Fruit fly (Drosophila melanogaster) whole organism, wandering third instar larva: ENCODE results near the gene BTBD9.

Experiments used
- Abd-B ChIP-seq: fragments of >200 bp; optimal IDR thresholded peaks from 2 replicates; lab custom pipeline; 2017; ENCODE audit warnings: missing biosample characterization, missing genetic modification characterization
- CG32264 ChIP-seq: fragments of 200-800 bp; sonication (Bioruptor generic); optimal IDR thresholded peaks from 2 replicates; lab custom pipeline; 2016; ENCODE audit warnings: missing biosample characterization, missing genetic modification characterization
- CG9705 ChIP-seq: fragments of 200-800 bp; sonication (Bioruptor generic); optimal IDR thresholded peaks from 2 replicates; lab custom pipeline; 2018; ENCODE audit warnings: missing biosample characterization, mild to moderate bottlenecking, missing genetic modification characterization
- CrebA ChIP-seq: fragments of 200-800 bp; sonication (Bioruptor generic); optimal IDR thresholded peaks from 2 replicates; lab custom pipeline; 2016; ENCODE audit warnings: missing biosample characterization, mild to moderate bottlenecking, missing genetic modification characterization, borderline replicate concordance
- Dfd ChIP-seq: fragments of >200 bp; optimal IDR thresholded peaks from 2 replicates; lab custom pipeline; 2017; ENCODE audit warnings: missing biosample characterization, missing genetic modification characterization
- Dif ChIP-seq: fragments of 200-275, 200-300 bp; sonication (Bioruptor generic); optimal IDR thresholded peaks from 2 replicates; lab custom pipeline; 2018; ENCODE audit warnings: missing biosample characterization, missing genetic modification characterization; ENCODE audit not compliant: partially characterized antibody
- HLH106 ChIP-seq: fragments of 200-800 bp; optimal IDR thresholded peaks from 3 replicates; lab custom pipeline; 2019; ENCODE audit warnings: missing biosample characterization, mild to moderate bottlenecking, missing genetic modification characterization, moderate library complexity
- Hnf4 ChIP-seq: fragments of 200-800 bp; sonication (Bioruptor generic); optimal IDR thresholded peaks from 2 replicates; lab custom pipeline; 2016; ENCODE audit warnings: missing biosample characterization, mild to moderate bottlenecking, missing genetic modification characterization
- Hr78 ChIP-seq: fragments of >200 bp; optimal IDR thresholded peaks from 2 replicates; lab custom pipeline; 2017; ENCODE audit warnings: missing biosample characterization, missing genetic modification characterization
- Hr83 ChIP-seq: fragments of 200-300 bp; sonication (Bioruptor generic); optimal IDR thresholded peaks from 2 replicates; lab custom pipeline; 2016; ENCODE audit warnings: missing biosample characterization, mild to moderate bottlenecking, missing genetic modification characterization, moderate library complexity; ENCODE audit not compliant: poor library complexity, severe bottlenecking
- Jra ChIP-seq: sonication (Bioruptor generic); optimal IDR thresholded peaks from 2 replicates; lab custom pipeline; 2016; ENCODE audit warnings: missing biosample characterization, missing genetic modification characterization
- Mio ChIP-seq: sonication (Bioruptor generic); optimal IDR thresholded peaks from 2 replicates; lab custom pipeline; 2016; ENCODE audit warnings: missing biosample characterization, missing genetic modification characterization
- Myc ChIP-seq: fragments of >200 bp; optimal IDR thresholded peaks from 2 replicates; lab custom pipeline; 2017
- N ChIP-seq: fragments of >200 bp; optimal IDR thresholded peaks from 2 replicates; lab custom pipeline; 2018; ENCODE audit warnings: missing biosample characterization, missing external identifiers, missing genetic modification characterization
- OdsH ChIP-seq: fragments of 200-800 bp; sonication (Bioruptor generic); optimal IDR thresholded peaks from 2 replicates; lab custom pipeline; 2016; ENCODE audit warnings: missing biosample characterization, mild to moderate bottlenecking, missing genetic modification characterization
- Rel ChIP-seq, 2 experiments: fragments of 200-800 bp; sonication (Bioruptor generic) in 1 of 2; optimal IDR thresholded peaks; 2 replicates in 1 of 2; 3 replicates in 1 of 2; lab custom pipeline; 2016 to 2019; ENCODE audit warnings: mild to moderate bottlenecking in 2 of 2, missing biosample characterization in 2 of 2, missing genetic modification characterization in 2 of 2, moderate library complexity in 1 of 2
- Sp1 ChIP-seq: fragments of 200-800 bp; sonication (Bioruptor generic); optimal IDR thresholded peaks from 3 replicates; lab custom pipeline; 2019; ENCODE audit warnings: missing biosample characterization, mild to moderate bottlenecking, missing genetic modification characterization, moderate library complexity
- Vsx2 ChIP-seq: fragments of 200-300, 225-300 bp; sonication (Bioruptor generic); optimal IDR thresholded peaks from 2 replicates; lab custom pipeline; 2018; ENCODE audit warnings: missing biosample characterization, missing genetic modification characterization; ENCODE audit not compliant: partially characterized antibody
- br ChIP-seq: fragments of 200-800 bp; sonication (Bioruptor generic); optimal IDR thresholded peaks from 2 replicates; lab custom pipeline; 2016; ENCODE audit warnings: missing biosample characterization, missing genetic modification characterization
- dl ChIP-seq, 2 experiments: fragments of 175-275, 200-275 bp in 1 of 2; fragments of 200-275 bp in 1 of 2; sonication (Bioruptor generic); optimal IDR thresholded peaks; lab custom pipeline; 2018; ENCODE audit warnings: mild to moderate bottlenecking in 2 of 2, missing biosample characterization in 2 of 2, missing genetic modification characterization in 2 of 2, moderate library complexity in 2 of 2; ENCODE audit not compliant: partially characterized antibody in 2 of 2, insufficient read depth in 1 of 2
- dmrt93B ChIP-seq: fragments of 200-800 bp; sonication (Bioruptor generic); optimal IDR thresholded peaks from 2 replicates; lab custom pipeline; 2018; ENCODE audit warnings: missing biosample characterization, mild to moderate bottlenecking, missing genetic modification characterization
- dsf ChIP-seq: sonication (Bioruptor generic); optimal IDR thresholded peaks from 2 replicates; lab custom pipeline; 2016; ENCODE audit warnings: missing biosample characterization, missing genetic modification characterization, borderline replicate concordance
- ey ChIP-seq: fragments of 200-800 bp; sonication (Bioruptor generic); optimal IDR thresholded peaks from 2 replicates; lab custom pipeline; 2016; ENCODE audit warnings: missing biosample characterization, missing genetic modification characterization
- fru ChIP-seq: fragments of 200-800 bp; sonication (Bioruptor generic); optimal IDR thresholded peaks from 3 replicates; lab custom pipeline; 2016; ENCODE audit warnings: missing biosample characterization, mild to moderate bottlenecking, missing genetic modification characterization
- jim ChIP-seq: fragments of 175-275, 200-325 bp; sonication (Bioruptor generic); optimal IDR thresholded peaks from 2 replicates; lab custom pipeline; 2016; ENCODE audit warnings: missing biosample characterization, mild to moderate bottlenecking, missing genetic modification characterization
- lola ChIP-seq: fragments of >200 bp; optimal IDR thresholded peaks from 2 replicates; lab custom pipeline; 2017; ENCODE audit warnings: missing biosample characterization, missing genetic modification characterization
- pan ChIP-seq: fragments of >200 bp; optimal IDR thresholded peaks from 2 replicates; lab custom pipeline; 2017
- psq ChIP-seq: fragments of 200-800 bp; sonication (Bioruptor generic); optimal IDR thresholded peaks from 3 replicates; lab custom pipeline; 2017; ENCODE audit warnings: missing biosample characterization, mild to moderate bottlenecking, missing genetic modification characterization, moderate library complexity
- rgr ChIP-seq: fragments of 200-800 bp; sonication (Bioruptor generic); optimal IDR thresholded peaks from 3 replicates; lab custom pipeline; 2016; ENCODE audit warnings: missing biosample characterization, mild to moderate bottlenecking, missing genetic modification characterization
- sage ChIP-seq: fragments of 200-800 bp; sonication (Bioruptor generic); optimal IDR thresholded peaks from 2 replicates; lab custom pipeline; 2016; ENCODE audit warnings: missing biosample characterization, mild to moderate bottlenecking, missing genetic modification characterization
- sv ChIP-seq: fragments of 200-800 bp; sonication (Bioruptor generic); optimal IDR thresholded peaks from 3 replicates; lab custom pipeline; 2016; ENCODE audit warnings: missing biosample characterization, missing genetic modification characterization
- tai ChIP-seq: sonication (Bioruptor generic); optimal IDR thresholded peaks from 2 replicates; lab custom pipeline; 2016; ENCODE audit warnings: missing biosample characterization, missing genetic modification characterization
- usp ChIP-seq: fragments of >200 bp; optimal IDR thresholded peaks from 2 replicates; lab custom pipeline; 2017; ENCODE audit warnings: missing biosample characterization, missing genetic modification characterization
- woc ChIP-seq: sonication (Bioruptor generic); optimal IDR thresholded peaks from 2 replicates; lab custom pipeline; 2016; ENCODE audit warnings: missing biosample characterization, mild to moderate bottlenecking, missing genetic modification characterization

Gene BTBD9

dm6 chrX:10806718-10807412, 38.5 kb downstream of the BTBD9 start:
- TF ChIP-seq Hnf4 (GFP tag; lab: Kevin White, UChicago) (peak; percentile 16), CrebA (peak; percentile 15), Jra (GFP tag; lab: Kevin White, UChicago) (no peak), sage (GFP tag; lab: Kevin White, UChicago) (no peak), jim (GFP tag; lab: Kevin White, UChicago) (no peak), Rel (GFP tag; optimal IDR thresholded peaks at IDR 0.05; lab: Kevin White, UChicago) (peak; percentile 38), Rel (tag; optimal IDR thresholded peaks at IDR 0.05; lab: Kevin White, UChicago) (peak; percentile 36), Dif (peak; percentile 73), psq (GFP tag; lab: Kevin White, UChicago) (peak; percentile 45), Vsx2 (GFP tag; lab: Kevin White, UChicago) (peak; percentile 84), dl (GFP tag; optimal IDR thresholded peaks at IDR 0.05; lab: Kevin White, UChicago; ENCODE audit: insufficient read depth in 1 of 2, partially characterized antibody in 2 of 2) (peak; percentile 17 to 35), HLH106 (peak; percentile 9)
- TF ChIP-seq, all 38 proteins: peak for 8

dm6 chrX:10808684-10809083, 40.3 kb downstream of the BTBD9 start:
- TF ChIP-seq psq (GFP tag; lab: Kevin White, UChicago) (peak; percentile 54), OdsH (GFP tag; lab: Kevin White, UChicago) (no peak), pan (lab: Kevin White, UChicago) (no peak)

- TF ChIP-seq dl (GFP tag; optimal IDR thresholded peaks at IDR 0.05; lab: Kevin White, UChicago; ENCODE audit: insufficient read depth in 1 of 2, partially characterized antibody in 2 of 2) = peak in 1 of 2 experiments; percentile 2
- no peak for TF ChIP-seq lola (GFP tag; lab: Kevin White, UChicago)
- peak; percentile 35 for TF ChIP-seq Dif
- TF ChIP-seq OdsH (GFP tag; lab: Kevin White, UChicago) = no peak
- no peak for TF ChIP-seq Vsx2 (GFP tag; lab: Kevin White, UChicago)
- TF ChIP-seq CG9705 = no peak
Measured at dm6 chrX:10814113-10814512, 45.8 kb downstream of the BTBD9 start.

- TF ChIP-seq woc (GFP tag; lab: Kevin White, UChicago) (no peak), Dfd (GFP tag; lab: Kevin White, UChicago) (peak; percentile 3)
Measured at dm6 chrX:10814832-10815372, 46.6 kb downstream of the BTBD9 start.

dm6 chrX:10815511-10816080, 47.3 kb downstream of the BTBD9 start:
- TF ChIP-seq Hnf4 (GFP tag; lab: Kevin White, UChicago) (peak; percentile 10), usp (GFP tag; lab: Kevin White, UChicago) (no peak), lola (GFP tag; lab: Kevin White, UChicago) (no peak), Myc (lab: Kevin White, UChicago) (no peak), psq (GFP tag; lab: Kevin White, UChicago) (peak; percentile 76), Abd-B (GFP tag; lab: Kevin White, UChicago) (peak; percentile 74), sage (GFP tag; lab: Kevin White, UChicago) (no peak), sv (no peak), dmrt93B (GFP tag; lab: Kevin White, UChicago) (no peak), Mio (GFP tag; lab: Kevin White, UChicago) (no peak), HLH106 (no peak), ey (GFP tag; lab: Kevin White, UChicago) (no peak), br (GFP tag; lab: Kevin White, UChicago) (no peak), Rel (GFP tag; optimal IDR thresholded peaks at IDR 0.05; lab: Kevin White, UChicago) (peak; percentile 21), Rel (tag; optimal IDR thresholded peaks at IDR 0.05; lab: Kevin White, UChicago) (peak; percentile 20), tai (no peak), Jra (GFP tag; lab: Kevin White, UChicago) (no peak), fru (peak; percentile 41), OdsH (GFP tag; lab: Kevin White, UChicago) (peak; percentile 14), jim (GFP tag; lab: Kevin White, UChicago) (no peak), Sp1 (GFP tag; lab: Kevin White, UChicago) (peak; percentile 19), Hr78 (GFP tag; lab: Kevin White, UChicago) (peak; percentile 85), CG32264 (GFP tag; lab: Kevin White, UChicago) (no peak), N (GFP tag; lab: Kevin White, UChicago) (peak; percentile 99), dsf (GFP tag; lab: Kevin White, UChicago) (no peak), Hr83 (GFP tag; lab: Kevin White, UChicago) (peak; percentile 13), rgr (GFP tag; lab: Kevin White, UChicago) (no peak), Dfd (GFP tag; lab: Kevin White, UChicago) (no peak), CrebA (peak; percentile 58), dl (GFP tag; optimal IDR thresholded peaks at IDR 0.05; lab: Kevin White, UChicago; ENCODE audit: insufficient read depth in 1 of 2, partially characterized antibody in 2 of 2) (peak; percentile 40 to 44)
